Worm (Caenorhabditis elegans) whole organism, L2 larva: Measurements from ENCODE around the gene idpb-4.

Experiments used
- Y55F3AM.14 ChIP-seq: fragments of 200-800 bp; sonication (Bioruptor generic); optimal IDR thresholded peaks from 2 replicates; lab custom pipeline; 2018; ENCODE audit warnings: mild to moderate bottlenecking, missing genetic modification characterization, missing compliant biosample characterization
- gmeb-1 ChIP-seq: fragments of 150-350 bp; optimal IDR thresholded peaks from 2 replicates; lab custom pipeline; 2014; ENCODE audit warnings: missing biosample characterization, missing genetic modification characterization
- nhr-6 ChIP-seq: fragments of 150-350 bp; optimal IDR thresholded peaks from 2 replicates; lab custom pipeline; 2014; ENCODE audit warnings: missing biosample characterization, missing genetic modification characterization
- ztf-4 ChIP-seq: fragments of 150-350 bp; optimal IDR thresholded peaks from 2 replicates; lab custom pipeline; 2014; ENCODE audit warnings: missing biosample characterization, missing genetic modification characterization

ce11 chrII:8732339-8733100 lies 4.8 kb downstream of the idpb-4 start, which contains the start of gene rol-6:
- TF ChIP-seq nhr-6 (no peak), gmeb-1 (tag; lab: Kevin White, UChicago) (no peak), Y55F3AM.14 (no peak), ztf-4 (tag; lab: Kevin White, UChicago) (no peak)
